Fruit fly (Drosophila melanogaster) whole organism, embryonic: ENCODE results near the gene Nep5.

Experiments used
- Antp ChIP-seq: fragments of 200-800 bp; sonication (Bioruptor generic); optimal IDR thresholded peaks from 3 replicates; lab custom pipeline; 2016; ENCODE audit warnings: missing biosample characterization, missing genetic modification characterization
- Atf-2 ChIP-seq: fragments of 200-800 bp; sonication (Bioruptor generic); optimal IDR thresholded peaks from 2 replicates; lab custom pipeline; 2016; ENCODE audit warnings: missing biosample characterization, missing genetic modification characterization
- CG10321 ChIP-seq: fragments of 200-800 bp; sonication (Bioruptor generic); IDR thresholded peaks from 2 replicates; pipeline ENCODE4 v1.3.6; 2022; ENCODE audit warnings: missing biosample characterization, missing genetic modification characterization
- CG10431 ChIP-seq: fragments of 200-800 bp; sonication (Bioruptor generic); optimal IDR thresholded peaks from 3 replicates; lab custom pipeline; 2018; ENCODE audit warnings: missing biosample characterization, mild to moderate bottlenecking, missing genetic modification characterization
- CG10543 ChIP-seq: fragments of 200-800 bp; sonication (Bioruptor generic); optimal IDR thresholded peaks from 3 replicates; lab custom pipeline; 2017; ENCODE audit warnings: missing biosample characterization, mild to moderate bottlenecking, missing genetic modification characterization, moderate library complexity
- CG12104 ChIP-seq: fragments of 200-800 bp; sonication (Bioruptor generic); optimal IDR thresholded peaks from 3 replicates; lab custom pipeline; 2016; ENCODE audit warnings: missing biosample characterization, missing genetic modification characterization
- CG12219 ChIP-seq: fragments of 200-800 bp; sonication (Bioruptor generic); optimal IDR thresholded peaks from 3 replicates; lab custom pipeline; 2018; ENCODE audit warnings: missing biosample characterization, mild to moderate bottlenecking, missing genetic modification characterization
- CG13123 ChIP-seq: fragments of 200-800 bp; sonication (Bioruptor generic); optimal IDR thresholded peaks from 2 replicates; lab custom pipeline; 2016; ENCODE audit warnings: missing biosample characterization, missing genetic modification characterization
- CG13894 ChIP-seq: fragments of 200-800 bp; sonication (Bioruptor generic); optimal IDR thresholded peaks from 3 replicates; lab custom pipeline; 2018; ENCODE audit warnings: missing biosample characterization, mild to moderate bottlenecking, missing genetic modification characterization, moderate library complexity
- CG15601 ChIP-seq: fragments of 200-800 bp; sonication (Bioruptor generic); optimal IDR thresholded peaks from 3 replicates; lab custom pipeline; 2019; ENCODE audit warnings: missing biosample characterization, mild to moderate bottlenecking, missing genetic modification characterization, moderate library complexity
- CG1603 ChIP-seq: fragments of 200-800 bp; sonication (Bioruptor generic); optimal IDR thresholded peaks from 2 replicates; lab custom pipeline; 2019; ENCODE audit warnings: missing biosample characterization, mild to moderate bottlenecking, missing genetic modification characterization, moderate library complexity
- CG17612 ChIP-seq: fragments of 200-800 bp; sonication (Bioruptor generic); IDR thresholded peaks from 2 replicates; pipeline ENCODE4 v1.3.6; 2022; ENCODE audit warnings: missing biosample characterization, missing genetic modification characterization
- CG18599 ChIP-seq: fragments of 200-800 bp; sonication (Bioruptor generic); optimal IDR thresholded peaks from 3 replicates; lab custom pipeline; 2017; ENCODE audit warnings: missing biosample characterization, missing genetic modification characterization, mild to moderate bottlenecking, moderate library complexity, missing genetic modification reagents
- CG31224 ChIP-seq: fragments of 200-800 bp; sonication (Bioruptor generic); IDR thresholded peaks from 2 replicates; pipeline ENCODE4 v1.3.6; 2022; ENCODE audit warnings: missing biosample characterization, missing genetic modification characterization
- CG34224 ChIP-seq: fragments of 200-800 bp; sonication (Bioruptor generic); IDR thresholded peaks from 3 replicates; pipeline ENCODE4 v1.3.6; 2022; ENCODE audit warnings: missing biosample characterization, missing genetic modification characterization; ENCODE audit not compliant: partially characterized antibody
- CG34422 ChIP-seq: fragments of 200-800 bp; sonication (Bioruptor generic); IDR thresholded peaks from 3 replicates; pipeline ENCODE4 v1.3.6; 2022; ENCODE audit warnings: missing biosample characterization, missing genetic modification characterization
- CG6272 ChIP-seq: fragments of 200-800 bp; sonication (Bioruptor generic); IDR thresholded peaks from 2 replicates; pipeline ENCODE4 v1.3.6; 2022; ENCODE audit warnings: missing biosample characterization, missing genetic modification characterization
- CG6765 ChIP-seq: fragments of 200-800 bp; sonication (Bioruptor generic); optimal IDR thresholded peaks from 3 replicates; lab custom pipeline; 2017; ENCODE audit warnings: missing biosample characterization, mild to moderate bottlenecking, missing genetic modification characterization
- CG8388 ChIP-seq: fragments of 200-800 bp; sonication (Bioruptor generic); optimal IDR thresholded peaks from 2 replicates; lab custom pipeline; 2019; ENCODE audit warnings: missing biosample characterization, mild to moderate bottlenecking, missing genetic modification characterization, moderate library complexity
- CHES-1-like ChIP-seq: fragments of 200-800 bp; sonication (Bioruptor generic); optimal IDR thresholded peaks from 2 replicates; lab custom pipeline; 2016; ENCODE audit warnings: missing biosample characterization, missing genetic modification characterization
- D ChIP-seq, 2 experiments: fragments of 200-800 bp in 1 of 2; fragments of >200 bp in 1 of 2; sonication (Bioruptor generic) in 1 of 2; optimal IDR thresholded peaks; 2 replicates in 1 of 2; 3 replicates in 1 of 2; lab custom pipeline; 2017; ENCODE audit warnings: mild to moderate bottlenecking in 1 of 2, missing biosample characterization in 1 of 2, missing genetic modification characterization in 1 of 2, missing genetic modification reagents in 1 of 2
- Deaf1 ChIP-seq: fragments of 200-800 bp; optimal IDR thresholded peaks from 3 replicates; lab custom pipeline; 2019; ENCODE audit warnings: missing biosample characterization, mild to moderate bottlenecking, missing genetic modification characterization, moderate library complexity
- Drgx ChIP-seq: fragments of 200-800 bp; sonication (Bioruptor generic); IDR thresholded peaks from 2 replicates; pipeline ENCODE4 v1.3.6; 2022; ENCODE audit warnings: missing biosample characterization, missing genetic modification characterization
- Fer3 ChIP-seq: fragments of 200-800 bp; sonication (Bioruptor generic); optimal IDR thresholded peaks from 2 replicates; lab custom pipeline; 2018; ENCODE audit warnings: missing biosample characterization, mild to moderate bottlenecking, missing genetic modification characterization, moderate library complexity
- HLH3B ChIP-seq: fragments of 200-800 bp; sonication (Bioruptor generic); IDR thresholded peaks from 2 replicates; pipeline ENCODE4 v1.3.6; 2022; ENCODE audit warnings: missing biosample characterization, missing genetic modification characterization
- Meics ChIP-seq: fragments of 200-800 bp; sonication (Bioruptor generic); optimal IDR thresholded peaks from 2 replicates; lab custom pipeline; 2017; ENCODE audit warnings: missing biosample characterization, mild to moderate bottlenecking, missing genetic modification characterization
- Rfx ChIP-seq: fragments of 200-800 bp; sonication (Bioruptor generic); IDR thresholded peaks from 2 replicates; pipeline ENCODE4 v1.3.6; 2022; ENCODE audit warnings: missing biosample characterization, missing genetic modification characterization
- YL-1 ChIP-seq: fragments of 200-800 bp; sonication (Bioruptor generic); optimal IDR thresholded peaks from 3 replicates; lab custom pipeline; 2017; ENCODE audit warnings: missing biosample characterization, mild to moderate bottlenecking, missing genetic modification characterization
- amos ChIP-seq: fragments of 200-800 bp; sonication (Bioruptor generic); IDR thresholded peaks from 2 replicates; pipeline ENCODE4 v1.3.6; 2022; ENCODE audit warnings: missing biosample characterization, missing genetic modification characterization; ENCODE audit not compliant: partially characterized antibody
- bab2 ChIP-seq: fragments of 200-800 bp; sonication (Bioruptor generic); optimal IDR thresholded peaks from 2 replicates; lab custom pipeline; 2016; ENCODE audit warnings: missing biosample characterization, missing genetic modification characterization
- cato ChIP-seq: fragments of 200-800 bp; sonication (Bioruptor generic); optimal IDR thresholded peaks from 2 replicates; lab custom pipeline; 2016; ENCODE audit warnings: missing biosample characterization, missing genetic modification characterization, borderline replicate concordance
- eyg ChIP-seq: fragments of 200-800 bp; sonication (Bioruptor generic); optimal IDR thresholded peaks from 3 replicates; lab custom pipeline; 2016; ENCODE audit warnings: missing biosample characterization, missing genetic modification characterization
- fd3F ChIP-seq: fragments of 200-800 bp; sonication (Bioruptor generic); optimal IDR thresholded peaks from 2 replicates; lab custom pipeline; 2018; ENCODE audit warnings: missing biosample characterization, mild to moderate bottlenecking, missing genetic modification characterization, moderate library complexity
- gro ChIP-seq: fragments of 200-800 bp; sonication (Bioruptor generic); optimal IDR thresholded peaks from 2 replicates; lab custom pipeline; 2016; ENCODE audit warnings: missing biosample characterization, missing genetic modification characterization
- ham ChIP-seq: fragments of 200-800 bp; sonication (Bioruptor generic); IDR thresholded peaks from 2 replicates; pipeline ENCODE4 v1.3.6; 2022; ENCODE audit warnings: missing biosample characterization, missing genetic modification characterization
- inv ChIP-seq: fragments of 200-800 bp; sonication (Bioruptor generic); IDR thresholded peaks from 2 replicates; pipeline ENCODE4 v1.3.6; 2022; ENCODE audit warnings: missing biosample characterization, missing genetic modification characterization; ENCODE audit not compliant: partially characterized antibody
- jigr1 ChIP-seq: fragments of 200-800 bp; sonication (Bioruptor generic); IDR thresholded peaks from 3 replicates; pipeline ENCODE4 v1.3.6; 2022; ENCODE audit warnings: missing biosample characterization, missing genetic modification characterization
- kni ChIP-seq: fragments of 200-800 bp; sonication (Bioruptor generic); optimal IDR thresholded peaks from 3 replicates; lab custom pipeline; 2017; ENCODE audit warnings: mild to moderate bottlenecking, missing biosample characterization, missing genetic modification reagents, missing genetic modification characterization
- knrl ChIP-seq: fragments of 200-800 bp; sonication (Bioruptor generic); IDR thresholded peaks from 3 replicates; pipeline ENCODE4 v1.3.6; 2022; ENCODE audit warnings: missing biosample characterization, missing genetic modification characterization; ENCODE audit not compliant: partially characterized antibody
- nom ChIP-seq: fragments of 200-800 bp; sonication (Bioruptor generic); optimal IDR thresholded peaks from 2 replicates; lab custom pipeline; 2017; ENCODE audit warnings: missing biosample characterization, missing genetic modification characterization, mild to moderate bottlenecking, moderate library complexity, missing genetic modification reagents
- pfk ChIP-seq: fragments of 200-800 bp; sonication (Bioruptor generic); optimal IDR thresholded peaks from 2 replicates; lab custom pipeline; 2018; ENCODE audit warnings: missing biosample characterization, mild to moderate bottlenecking, missing genetic modification characterization, moderate library complexity
- pita ChIP-seq: fragments of 200-800 bp; sonication (Bioruptor generic); optimal IDR thresholded peaks from 2 replicates; lab custom pipeline; 2017; ENCODE audit warnings: missing biosample characterization, mild to moderate bottlenecking, missing genetic modification characterization
- row ChIP-seq: fragments of 200-800 bp; sonication (Bioruptor generic); IDR thresholded peaks from 3 replicates; pipeline ENCODE4 v1.3.6; 2022; ENCODE audit warnings: missing biosample characterization, missing genetic modification characterization
- slbo ChIP-seq: fragments of 200-800 bp; sonication (Bioruptor generic); IDR thresholded peaks from 2 replicates; pipeline ENCODE4 v1.3.6; 2022; ENCODE audit warnings: missing biosample characterization, missing genetic modification characterization
- unpg ChIP-seq: fragments of 200-800 bp; sonication (Bioruptor generic); optimal IDR thresholded peaks from 3 replicates; lab custom pipeline; 2018; ENCODE audit warnings: missing biosample characterization, mild to moderate bottlenecking, missing genetic modification characterization, moderate library complexity
- vvl ChIP-seq: fragments of 200-800 bp; sonication (Bioruptor generic); IDR thresholded peaks from 2 replicates; pipeline ENCODE4 v1.3.6; 2022; ENCODE audit warnings: missing biosample characterization, missing genetic modification characterization
- zen ChIP-seq: fragments of 200-800 bp; sonication (Bioruptor generic); optimal IDR thresholded peaks from 3 replicates; lab custom pipeline; 2018; ENCODE audit warnings: missing biosample characterization, mild to moderate bottlenecking, missing genetic modification characterization, moderate library complexity

The Nep5 gene

dm6 chr3R:27069810-27070625 lies 6.0 kb upstream of the Nep5 start, which contains the start of gene spz (continued):
- TF ChIP-seq CG34422, result 0 out of 3 replicates have a peak, but pooled peaks have one; percentile 48
- TF ChIP-seq CG15601 (tag; lab: Kevin White, UChicago), result no peak
- no peak for TF ChIP-seq CG12104
- TF ChIP-seq CG12219, result no peak
- TF ChIP-seq Antp (GFP tag; lab: Kevin White, UChicago), result no peak
- TF ChIP-seq CG10431, result no peak
- TF ChIP-seq jigr1 (GFP tag; lab: Robert Waterston, UW), result no peak
- peak; percentile 7 for TF ChIP-seq Meics (GFP tag; lab: Kevin White, UChicago)
- TF ChIP-seq CG13894 (tag; lab: Kevin White, UChicago), result peak; percentile 73
- peak; percentile 73 for TF ChIP-seq CG10543 (GFP tag; lab: Kevin White, UChicago)
- no peak for TF ChIP-seq pfk (GFP tag; lab: Kevin White, UChicago)
- 0 out of 2 replicates have a peak, but pooled peaks have one; percentile 9 for TF ChIP-seq CG6272 (GFP tag; lab: Robert Waterston, UW)
- no peak for TF ChIP-seq CG6765 (GFP tag; lab: Kevin White, UChicago)
- TF ChIP-seq CG18599 (GFP tag; lab: Kevin White, UChicago), result peak; percentile 3
- no peak for TF ChIP-seq ham (GFP tag; lab: Robert Waterston, UW)
- peak; percentile 2 for TF ChIP-seq nom
- TF ChIP-seq D (optimal IDR thresholded peaks at IDR 0.05; lab: Kevin White, UChicago), result no peak
- TF ChIP-seq D (GFP tag; optimal IDR thresholded peaks at IDR 0.05; lab: Kevin White, UChicago), result no peak
- peak; percentile 18 for TF ChIP-seq CG8388 (GFP tag; lab: Kevin White, UChicago)
- no peak for TF ChIP-seq cato (GFP tag; lab: Kevin White, UChicago)
- TF ChIP-seq eyg (GFP tag; lab: Kevin White, UChicago), result no peak
- no peak for TF ChIP-seq Rfx (GFP tag; lab: Robert Waterston, UW)
- TF ChIP-seq knrl (GFP tag; lab: Robert Waterston, UW), result no peak
- TF ChIP-seq Deaf1 (tag; lab: Kevin White, UChicago), result peak; percentile 57
- TF ChIP-seq zen (tag; lab: Kevin White, UChicago), result no peak
- peak; percentile 21; the same call in 1 of the 2 replicates for TF ChIP-seq amos
- peak; percentile 30; the same call in 1 of the 2 replicates for TF ChIP-seq Drgx
- TF ChIP-seq gro (GFP tag; lab: Kevin White, UChicago), result no peak
- TF ChIP-seq fd3F (GFP tag; lab: Kevin White, UChicago), result no peak
- no peak for TF ChIP-seq inv (GFP tag; lab: Robert Waterston, UW)
- TF ChIP-seq CG34224, result no peak; the same call in 2 of the 3 replicates
- TF ChIP-seq bab2 (GFP tag; lab: Kevin White, UChicago), result no peak
- no peak for TF ChIP-seq pita
- TF ChIP-seq vvl, result peak; percentile 52
- 0 out of 2 replicates have a peak, but pooled peaks have one; percentile 4 for TF ChIP-seq slbo (GFP tag; lab: Robert Waterston, UW)
- peak; percentile 9 for TF ChIP-seq kni (GFP tag; lab: Kevin White, UChicago)
- peak; percentile 46 for TF ChIP-seq unpg (GFP tag; lab: Kevin White, UChicago)
- TF ChIP-seq YL-1 (GFP tag; lab: Kevin White, UChicago), result no peak
- no peak for TF ChIP-seq Fer3 (tag; lab: Kevin White, UChicago)
- TF ChIP-seq Atf-2 (GFP tag; lab: Kevin White, UChicago), result no peak
- peak; percentile 46; the same call in 1 of the 3 replicates for TF ChIP-seq row (GFP tag; lab: Robert Waterston, UW)
- peak; percentile 85 for TF ChIP-seq CG10321 (GFP tag; lab: Robert Waterston, UW)
- no peak for TF ChIP-seq CG13123 (GFP tag; lab: Kevin White, UChicago)
- no peak for TF ChIP-seq CG31224 (GFP tag; lab: Robert Waterston, UW)
- TF ChIP-seq CG1603 (tag; lab: Kevin White, UChicago), result peak; percentile 50
- TF ChIP-seq CG17612 (GFP tag; lab: Robert Waterston, UW), result no peak
- TF ChIP-seq CHES-1-like (GFP tag; lab: Kevin White, UChicago), result no peak
- peak; percentile 14; the same call in 1 of the 2 replicates for TF ChIP-seq HLH3B (GFP tag; lab: Robert Waterston, UW)
